Worm (Caenorhabditis elegans): ENCODE data around the gene srw-44.

DNA sequence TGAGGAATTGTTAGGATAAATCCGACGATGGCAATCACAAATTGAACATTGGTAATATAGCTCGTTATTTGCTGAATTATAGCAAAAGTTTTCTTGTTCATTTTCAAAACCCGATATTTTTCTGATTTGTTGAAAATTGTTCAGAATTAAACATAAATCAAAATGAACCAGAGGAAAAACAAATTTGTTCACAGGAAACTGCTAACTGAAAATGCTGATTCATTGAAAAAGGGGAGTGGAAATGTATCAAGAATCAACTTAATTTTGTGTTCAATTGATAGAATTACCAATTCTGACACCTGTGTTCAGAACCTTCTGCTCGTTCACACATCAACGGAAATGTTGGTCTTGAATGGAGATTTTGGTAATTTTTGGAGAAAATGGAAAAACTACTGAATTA, 36.5 kb upstream of the srw-44 start, which contains the start of gene srw-77:
- TF ChIP-seq pqm-1 (tag; optimal IDR thresholded peaks at IDR 0.05): no peak
- no peak for TF ChIP-seq elt-4 (tag; optimal IDR thresholded peaks at IDR 0.05)
- no peak for TF ChIP-seq ceh-19 (GFP tag; optimal IDR thresholded peaks at IDR 0.05)
- no peak for TF ChIP-seq pat-9 (tag; optimal IDR thresholded peaks at IDR 0.05)
- TF ChIP-seq ceh-18 (tag; optimal IDR thresholded peaks at IDR 0.05): no peak
- no peak for TF ChIP-seq elt-2 (tag; optimal IDR thresholded peaks at IDR 0.05)
- no peak for TF ChIP-seq eyg-1 (tag; optimal IDR thresholded peaks at IDR 0.05)
- TF ChIP-seq fax-1 (tag; optimal IDR thresholded peaks at IDR 0.05): no peak
- TF ChIP-seq ahr-1 (tag; optimal IDR thresholded peaks at IDR 0.05): no peak
- TF ChIP-seq lim-6 (tag; optimal IDR thresholded peaks at IDR 0.05): no peak

Measured in whole organism, late embryonic.